Worm (Caenorhabditis elegans) whole organism, L3 larva: ENCODE measurements around the gene R11F4.1.

Experiments
- ZK546.5 ChIP-seq: sonication (generic microtip); optimal IDR thresholded peaks from 2 replicates; lab custom pipeline; 2017; ENCODE audit warnings: missing biosample characterization, missing genetic modification characterization
- daf-12 ChIP-seq: fragments of 150-350 bp; optimal IDR thresholded peaks from 2 replicates; lab custom pipeline; 2014; ENCODE audit warnings: missing biosample characterization, missing genetic modification reagents, missing genetic modification characterization
- elt-2 ChIP-seq: sonication (generic microtip); optimal IDR thresholded peaks from 2 replicates; lab custom pipeline; 2016; ENCODE audit warnings: missing genetic modification reagents, mild to moderate bottlenecking, missing genetic modification characterization, missing compliant biosample characterization
- lin-15B ChIP-seq: fragments of 150-350 bp; optimal IDR thresholded peaks from 2 replicates; lab custom pipeline; 2014; ENCODE audit warnings: missing biosample characterization, missing genetic modification characterization
- nhr-237 ChIP-seq: fragments of 150-350 bp; optimal IDR thresholded peaks from 2 replicates; lab custom pipeline; 2014; ENCODE audit warnings: missing biosample characterization, missing genetic modification characterization
- nhr-28 ChIP-seq: fragments of 150-350 bp; optimal IDR thresholded peaks from 2 replicates; lab custom pipeline; 2014; ENCODE audit warnings: missing biosample characterization, missing genetic modification characterization
- nhr-67 ChIP-seq: fragments of 150-350 bp; optimal IDR thresholded peaks from 2 replicates; lab custom pipeline; 2014; ENCODE audit warnings: missing biosample characterization, missing genetic modification characterization
- pha-4 ChIP-seq: fragments of 150-350 bp; optimal IDR thresholded peaks from 2 replicates; lab custom pipeline; 2014; ENCODE audit warnings: missing biosample characterization, missing genetic modification reagents, missing genetic modification characterization
- pqm-1 ChIP-seq: fragments of 150-350 bp; optimal IDR thresholded peaks from 2 replicates; lab custom pipeline; 2017; ENCODE audit warnings: missing biosample characterization, missing genetic modification characterization, inconsistent platforms
- tbx-2 ChIP-seq: sonication (generic microtip); optimal IDR thresholded peaks from 2 replicates; lab custom pipeline; 2016; ENCODE audit warnings: mild to moderate bottlenecking, missing genetic modification characterization, missing compliant biosample characterization
- unc-39 ChIP-seq: sonication (generic microtip); optimal IDR thresholded peaks from 4 replicates; lab custom pipeline; 2017; ENCODE audit warnings: missing biosample characterization, missing genetic modification characterization
- unc-62 ChIP-seq: fragments of 150-350 bp; sonication (generic microtip); optimal IDR thresholded peaks from 4 replicates; lab custom pipeline; 2014; ENCODE audit warnings: missing biosample characterization, missing genetic modification reagents, missing genetic modification characterization

ce11 chrII:4129450-4129849, 37.7 kb downstream of the R11F4.1 start:
- TF ChIP-seq nhr-67 (tag; lab: Kevin White, UChicago) (no peak), ZK546.5 (no peak), nhr-237 (tag; lab: Kevin White, UChicago) (no peak), lin-15B (tag; lab: Kevin White, UChicago) (no peak), daf-12 (no peak), unc-62 (GFP tag; lab: Kevin White, UChicago) (no peak), tbx-2 (tag; lab: Kevin White, UChicago) (no peak), elt-2 (tag; lab: Kevin White, UChicago) (no peak), pha-4 (tag; lab: Kevin White, UChicago) (no peak), pqm-1 (tag; lab: Kevin White, UChicago) (no peak), unc-39 (tag; lab: Kevin White, UChicago) (no peak), nhr-28 (tag; lab: Kevin White, UChicago) (no peak)
